Worm (Caenorhabditis elegans) whole organism, L1 larva: ENCODE data around the gene C04E6.5.

Experiments
- C04F5.9 ChIP-seq: sonication (generic microtip); optimal IDR thresholded peaks from 2 replicates; lab custom pipeline; 2016; ENCODE audit warnings: missing genetic modification characterization, missing compliant biosample characterization
- F16B12.6 ChIP-seq: fragments of 150-350 bp; optimal IDR thresholded peaks from 2 replicates; lab custom pipeline; 2014; ENCODE audit warnings: missing biosample characterization, missing genetic modification characterization
- aha-1 ChIP-seq: fragments of 150-350 bp; optimal IDR thresholded peaks from 2 replicates; lab custom pipeline; 2014; ENCODE audit warnings: missing biosample characterization, missing genetic modification characterization
- alr-1 ChIP-seq: fragments of 200-800 bp; sonication (Bioruptor generic); optimal IDR thresholded peaks from 2 replicates; lab custom pipeline; 2018; ENCODE audit warnings: borderline replicate concordance, mild to moderate bottlenecking, missing genetic modification characterization, missing compliant biosample characterization
- aly-2 ChIP-seq: fragments of 150-350 bp; optimal IDR thresholded peaks from 2 replicates; lab custom pipeline; 2014; ENCODE audit warnings: missing biosample characterization, missing genetic modification characterization
- blmp-1 ChIP-seq: fragments of 150-350 bp; optimal IDR thresholded peaks from 2 replicates; lab custom pipeline; 2014; ENCODE audit warnings: missing biosample characterization, missing genetic modification characterization
- ceh-90 ChIP-seq: sonication (generic microtip); optimal IDR thresholded peaks from 2 replicates; lab custom pipeline; 2016; ENCODE audit warnings: missing genetic modification characterization, missing compliant biosample characterization
- ces-1 ChIP-seq: fragments of 150-350 bp; optimal IDR thresholded peaks from 2 replicates; lab custom pipeline; 2014; ENCODE audit warnings: missing biosample characterization, missing genetic modification reagents, missing genetic modification characterization
- egl-13 ChIP-seq: sonication (generic microtip); optimal IDR thresholded peaks from 2 replicates; lab custom pipeline; 2016; ENCODE audit warnings: missing genotype, missing genetic modification reagents, missing genetic modification characterization, missing compliant biosample characterization
- egl-27 ChIP-seq, 2 experiments: fragments of 150-350 bp in 1 of 2; sonication (generic microtip); optimal IDR thresholded peaks; 3 replicates each; lab custom pipeline; 2017 to 2018; ENCODE audit warnings: missing biosample characterization in 2 of 2, missing genetic modification characterization in 2 of 2, missing genetic modification reagents in 2 of 2
- elt-2 ChIP-seq: sonication (generic microtip); optimal IDR thresholded peaks from 2 replicates; lab custom pipeline; 2016; ENCODE audit warnings: missing genetic modification characterization, mild to moderate bottlenecking, inconsistent platforms, missing compliant biosample characterization, missing genetic modification reagents
- fkh-4 ChIP-seq: sonication (generic microtip); optimal IDR thresholded peaks from 2 replicates; lab custom pipeline; 2016; ENCODE audit warnings: missing compliant biosample characterization, missing genetic modification characterization, borderline replicate concordance
- fkh-8 ChIP-seq: sonication (generic microtip); optimal IDR thresholded peaks from 2 replicates; lab custom pipeline; 2016; ENCODE audit warnings: mild to moderate bottlenecking, missing genetic modification characterization, missing compliant biosample characterization
- fos-1 ChIP-seq: fragments of 150-350 bp; optimal IDR thresholded peaks from 2 replicates; lab custom pipeline; 2014; ENCODE audit warnings: missing biosample characterization, missing genetic modification characterization
- grh-1 ChIP-seq: fragments of 200-800 bp; sonication (Bioruptor generic); IDR thresholded peaks from 2 replicates; pipeline ENCODE4 v1.3.6; 2022; ENCODE audit warnings: missing genetic modification reagents, missing genetic modification characterization, missing compliant biosample characterization
- hlh-17 ChIP-seq: fragments of 200-800 bp; sonication (Bioruptor generic); optimal IDR thresholded peaks from 2 replicates; lab custom pipeline; 2018; ENCODE audit warnings: missing genetic modification characterization, mild to moderate bottlenecking, missing compliant biosample characterization, moderate library complexity, borderline replicate concordance
- irx-1 ChIP-seq: sonication (generic microtip); optimal IDR thresholded peaks from 2 replicates; lab custom pipeline; 2016; ENCODE audit warnings: missing genetic modification characterization, missing compliant biosample characterization
- isw-1 ChIP-seq: fragments of 200-800 bp; sonication (Bioruptor generic); IDR thresholded peaks from 2 replicates; pipeline ENCODE4 v1.3.6; 2022; ENCODE audit warnings: missing genetic modification characterization, missing compliant biosample characterization
- jun-1 ChIP-seq: fragments of 150-350 bp; optimal IDR thresholded peaks from 2 replicates; lab custom pipeline; 2014; ENCODE audit warnings: missing biosample characterization, missing genetic modification reagents, missing genetic modification characterization
- lin-15B ChIP-seq: fragments of 150-350 bp; sonication (generic microtip); optimal IDR thresholded peaks from 3 replicates; lab custom pipeline; 2014; ENCODE audit warnings: missing biosample characterization, missing genetic modification characterization
- mef-2 ChIP-seq: fragments of 150-350 bp; optimal IDR thresholded peaks from 2 replicates; lab custom pipeline; 2014; ENCODE audit warnings: missing biosample characterization, missing genetic modification characterization
- mep-1 ChIP-seq: fragments of 150-350 bp; optimal IDR thresholded peaks from 2 replicates; lab custom pipeline; 2014; ENCODE audit warnings: missing biosample characterization, missing genetic modification characterization
- nhr-28 ChIP-seq: fragments of 150-350 bp; optimal IDR thresholded peaks from 2 replicates; lab custom pipeline; 2014; ENCODE audit warnings: missing biosample characterization, missing genetic modification characterization
- nhr-47 ChIP-seq: sonication (generic microtip); optimal IDR thresholded peaks from 2 replicates; lab custom pipeline; 2016; ENCODE audit warnings: mild to moderate bottlenecking, missing genetic modification characterization, moderate library complexity, missing compliant biosample characterization
- pag-3 ChIP-seq: sonication (generic microtip); optimal IDR thresholded peaks from 2 replicates; lab custom pipeline; 2017; ENCODE audit warnings: missing genetic modification characterization, mild to moderate bottlenecking, missing compliant biosample characterization, antibody characterized with exemption, borderline replicate concordance; ENCODE audit not compliant: insufficient read depth
- pax-3 ChIP-seq: fragments of 200-800 bp; sonication (Bioruptor generic); optimal IDR thresholded peaks from 2 replicates; lab custom pipeline; 2018; ENCODE audit warnings: mild to moderate bottlenecking, missing genetic modification characterization, moderate library complexity, missing compliant biosample characterization
- pqm-1 ChIP-seq: sonication (generic microtip); optimal IDR thresholded peaks from 3 replicates; lab custom pipeline; 2017; ENCODE audit warnings: missing biosample characterization, missing genetic modification characterization
- rnt-1 ChIP-seq: sonication (generic microtip); optimal IDR thresholded peaks from 2 replicates; lab custom pipeline; 2016; ENCODE audit warnings: mild to moderate bottlenecking, missing genetic modification characterization, moderate library complexity, missing compliant biosample characterization
- skn-1 ChIP-seq: fragments of 150-350 bp; optimal IDR thresholded peaks from 2 replicates; lab custom pipeline; 2014; ENCODE audit warnings: missing biosample characterization, missing genetic modification characterization
- snu-23 ChIP-seq: sonication (generic microtip); optimal IDR thresholded peaks from 2 replicates; lab custom pipeline; 2016; ENCODE audit warnings: missing genetic modification characterization, missing compliant biosample characterization
- sox-4 ChIP-seq: sonication (generic microtip); optimal IDR thresholded peaks from 2 replicates; lab custom pipeline; 2016; ENCODE audit warnings: missing genetic modification characterization, missing compliant biosample characterization
- sptf-1 ChIP-seq: fragments of 150-350 bp; optimal IDR thresholded peaks from 2 replicates; lab custom pipeline; 2014; ENCODE audit warnings: missing biosample characterization, missing genetic modification characterization
- sup-37 ChIP-seq: fragments of 200-800 bp; sonication (Bioruptor generic); optimal IDR thresholded peaks from 2 replicates; lab custom pipeline; 2018; ENCODE audit warnings: mild to moderate bottlenecking, missing genetic modification characterization, missing compliant biosample characterization
- tlp-1 ChIP-seq: fragments of 150-350 bp; optimal IDR thresholded peaks from 2 replicates; lab custom pipeline; 2014; ENCODE audit warnings: missing biosample characterization, missing genetic modification characterization
- unc-62 ChIP-seq: fragments of 150-350 bp; optimal IDR thresholded peaks from 2 replicates; lab custom pipeline; 2014; ENCODE audit warnings: missing biosample characterization, missing genetic modification reagents, missing genetic modification characterization
- zag-1 ChIP-seq: fragments of 150-350 bp; optimal IDR thresholded peaks from 2 replicates; lab custom pipeline; 2014; ENCODE audit warnings: missing biosample characterization, missing genetic modification characterization
- ztf-11 ChIP-seq, 2 experiments: sonication (generic microtip); optimal IDR thresholded peaks; 2 replicates each; lab custom pipeline; 2016 to 2017; ENCODE audit warnings: missing genetic modification characterization in 2 of 2, missing biosample characterization in 1 of 2, missing compliant biosample characterization in 1 of 2

The C04E6.5 gene

ce11 chrV:5871759-5872158, 30.2 kb upstream of the C04E6.5 start, which contains the start of gene C02G6.2:
C02G6.2 (plus strand) TSS chrV:5872059.
- TF ChIP-seq F16B12.6 (tag; lab: Kevin White, UChicago) (no peak), aly-2 (tag; lab: Kevin White, UChicago) (no peak), fkh-4 (tag; lab: Kevin White, UChicago) (no peak), mep-1 (no peak), sox-4 (no peak), fos-1 (tag; lab: Kevin White, UChicago) (no peak), unc-62 (GFP tag; lab: Kevin White, UChicago) (no peak), nhr-28 (tag; lab: Kevin White, UChicago) (no peak), ces-1 (GFP tag; lab: Kevin White, UChicago) (no peak), irx-1 (tag; lab: Kevin White, UChicago) (no peak), egl-27 (tag; optimal IDR thresholded peaks at IDR 0.05; lab: Kevin White, UChicago) (no peak), ceh-90 (tag; lab: Kevin White, UChicago) (no peak)

ce11 chrV:5876966-5877365, 25.0 kb upstream of the C04E6.5 start:
- TF ChIP-seq grh-1 (GFP tag; lab: Robert Waterston, UW) (no peak), pax-3 (tag; lab: Kevin White, UChicago) (no peak)

- TF ChIP-seq jun-1 (tag; lab: Kevin White, UChicago) (no peak), alr-1 (tag; lab: Kevin White, UChicago) (no peak), C04F5.9 (tag; lab: Kevin White, UChicago) (no peak), ztf-11 (tag; optimal IDR thresholded peaks at IDR 0.05; lab: Kevin White, UChicago) (no peak), rnt-1 (tag; lab: Kevin White, UChicago) (no peak), aha-1 (tag; lab: Kevin White, UChicago) (no peak), zag-1 (tag; lab: Kevin White, UChicago) (no peak), lin-15B (tag; lab: Kevin White, UChicago) (no peak), ceh-90 (tag; lab: Kevin White, UChicago) (no peak), isw-1 (GFP tag; lab: Robert Waterston, UW) (no peak), aly-2 (tag; lab: Kevin White, UChicago) (no peak), skn-1 (tag; lab: Kevin White, UChicago) (no peak), pax-3 (tag; lab: Kevin White, UChicago) (no peak), tlp-1 (tag; lab: Kevin White, UChicago) (no peak), fkh-8 (tag; lab: Kevin White, UChicago) (no peak), hlh-17 (no peak), pqm-1 (tag; lab: Kevin White, UChicago) (no peak), egl-13 (no peak)
- TF ChIP-seq, all 84 proteins: peak for 0
Measured at ce11 chrV:5880064-5880463, 21.9 kb upstream of the C04E6.5 start, which contains the start of gene C02G6.3. C02G6.3 (plus strand) TSS chrV:5880364.

ce11 chrV:5882429-5882828, 19.5 kb upstream of the C04E6.5 start:
- TF ChIP-seq elt-2 (peak; percentile 79), sptf-1 (no peak)

ce11 chrV:5883735-5884134, 18.2 kb upstream of the C04E6.5 start, which contains the start of gene C04E6.8:
C04E6.8 (minus strand) TSS chrV:5883835.
- TF ChIP-seq lin-15B (tag; lab: Kevin White, UChicago): no peak
- TF ChIP-seq unc-62 (GFP tag; lab: Kevin White, UChicago): no peak
- no peak for TF ChIP-seq F16B12.6 (tag; lab: Kevin White, UChicago)
- no peak for TF ChIP-seq pag-3
- TF ChIP-seq fkh-8 (tag; lab: Kevin White, UChicago): no peak
- no peak for TF ChIP-seq mef-2 (tag; lab: Kevin White, UChicago)
- no peak for TF ChIP-seq blmp-1
- TF ChIP-seq snu-23 (GFP tag; lab: Kevin White, UChicago): no peak
- TF ChIP-seq hlh-17: no peak
- no peak for TF ChIP-seq mep-1
- TF ChIP-seq nhr-47 (tag; lab: Kevin White, UChicago): no peak
- no peak for TF ChIP-seq sup-37
- TF ChIP-seq aly-2 (tag; lab: Kevin White, UChicago): no peak
